Fruit fly (Drosophila melanogaster) whole organism, adult: Measurements from ENCODE around the gene CG42819.

ENCODE experiments used
- CG11617 ChIP-seq: fragments of 200-800 bp; sonication (Bioruptor generic); optimal IDR thresholded peaks from 2 replicates; lab custom pipeline; 2017; ENCODE audit warnings: mild to moderate bottlenecking, missing biosample characterization, missing genetic modification reagents, missing genetic modification characterization
- CG12768 ChIP-seq: fragments of 200-800 bp; sonication (Bioruptor generic); optimal IDR thresholded peaks from 2 replicates; lab custom pipeline; 2017; ENCODE audit warnings: missing biosample characterization, missing genetic modification characterization, mild to moderate bottlenecking, moderate library complexity, missing genetic modification reagents
- CG14711 ChIP-seq: fragments of 200-800 bp; sonication (Bioruptor generic); optimal IDR thresholded peaks from 2 replicates; lab custom pipeline; 2018; ENCODE audit warnings: missing biosample characterization, mild to moderate bottlenecking, missing genetic modification characterization, moderate library complexity
- CG1620 ChIP-seq: fragments of 200-800 bp; sonication (Bioruptor generic); optimal IDR thresholded peaks from 2 replicates; lab custom pipeline; 2016; ENCODE audit warnings: missing biosample characterization, missing genetic modification characterization
- CG33017 ChIP-seq: fragments of 200-800 bp; sonication (Bioruptor generic); optimal IDR thresholded peaks from 2 replicates; lab custom pipeline; 2018; ENCODE audit warnings: missing biosample characterization, mild to moderate bottlenecking, missing genetic modification characterization, moderate library complexity
- CG5204 ChIP-seq: fragments of 200-800 bp; sonication (Bioruptor generic); optimal IDR thresholded peaks from 2 replicates; lab custom pipeline; 2016; ENCODE audit warnings: missing biosample characterization, missing genetic modification characterization
- CG7045 ChIP-seq: fragments of 200-800 bp; sonication (Bioruptor generic); optimal IDR thresholded peaks from 2 replicates; lab custom pipeline; 2017; ENCODE audit warnings: missing biosample characterization, mild to moderate bottlenecking, missing genetic modification characterization
- CG7101 ChIP-seq: fragments of 200-800 bp; sonication (Bioruptor generic); optimal IDR thresholded peaks from 2 replicates; lab custom pipeline; 2018; ENCODE audit warnings: missing biosample characterization, mild to moderate bottlenecking, missing genetic modification characterization, moderate library complexity
- Clk ChIP-seq: fragments of 200-800 bp; sonication (Bioruptor generic); optimal IDR thresholded peaks from 2 replicates; lab custom pipeline; 2017; ENCODE audit warnings: missing biosample characterization, missing genetic modification characterization
- Crg-1 ChIP-seq: fragments of 200-800 bp; sonication (Bioruptor generic); optimal IDR thresholded peaks from 2 replicates; lab custom pipeline; 2016; ENCODE audit warnings: missing biosample characterization, missing genetic modification characterization
- Hr96 ChIP-seq: fragments of 200-800 bp; sonication (Bioruptor generic); optimal IDR thresholded peaks from 2 replicates; lab custom pipeline; 2016; ENCODE audit warnings: missing biosample characterization, missing genetic modification characterization
- Mnt ChIP-seq: fragments of 200-800 bp; sonication (Bioruptor generic); optimal IDR thresholded peaks from 2 replicates; lab custom pipeline; 2016; ENCODE audit warnings: missing biosample characterization, mild to moderate bottlenecking, missing genetic modification characterization
- bab1 ChIP-seq: fragments of 200-800 bp; sonication (Bioruptor generic); optimal IDR thresholded peaks from 3 replicates; lab custom pipeline; 2019; ENCODE audit warnings: missing biosample characterization, mild to moderate bottlenecking, missing genetic modification characterization, moderate library complexity
- cic ChIP-seq: fragments of 200-800 bp; sonication (Bioruptor generic); optimal IDR thresholded peaks from 2 replicates; lab custom pipeline; 2017; ENCODE audit warnings: missing biosample characterization, mild to moderate bottlenecking, missing genetic modification characterization, moderate library complexity
- cnc ChIP-seq, 2 experiments: fragments of >200 bp; optimal IDR thresholded peaks; 2 replicates each; lab custom pipeline; 2017
- kay ChIP-seq: fragments of 200-800 bp; sonication (Bioruptor generic); peaks from one replicate; lab custom pipeline; 2016; ENCODE audit warnings: missing biosample characterization, missing genetic modification characterization, borderline replicate concordance
- ovo ChIP-seq: fragments of 200-800 bp; sonication (Bioruptor generic); optimal IDR thresholded peaks from 2 replicates; lab custom pipeline; 2016; ENCODE audit warnings: missing biosample characterization, missing genetic modification characterization
- pad ChIP-seq: fragments of 200-800 bp; sonication (Bioruptor generic); optimal IDR thresholded peaks from 3 replicates; lab custom pipeline; 2017; ENCODE audit warnings: missing biosample characterization, missing genetic modification characterization, mild to moderate bottlenecking, moderate library complexity, missing genetic modification reagents
- tj ChIP-seq: fragments of 200-800 bp; sonication (Bioruptor generic); optimal IDR thresholded peaks from 3 replicates; lab custom pipeline; 2017; ENCODE audit warnings: missing biosample characterization, mild to moderate bottlenecking, missing genetic modification characterization, moderate library complexity
- toe ChIP-seq: fragments of 200-800 bp; sonication (Bioruptor generic); optimal IDR thresholded peaks from 2 replicates; lab custom pipeline; 2016; ENCODE audit warnings: missing biosample characterization, missing genetic modification characterization

CG42819 gene

DNA sequence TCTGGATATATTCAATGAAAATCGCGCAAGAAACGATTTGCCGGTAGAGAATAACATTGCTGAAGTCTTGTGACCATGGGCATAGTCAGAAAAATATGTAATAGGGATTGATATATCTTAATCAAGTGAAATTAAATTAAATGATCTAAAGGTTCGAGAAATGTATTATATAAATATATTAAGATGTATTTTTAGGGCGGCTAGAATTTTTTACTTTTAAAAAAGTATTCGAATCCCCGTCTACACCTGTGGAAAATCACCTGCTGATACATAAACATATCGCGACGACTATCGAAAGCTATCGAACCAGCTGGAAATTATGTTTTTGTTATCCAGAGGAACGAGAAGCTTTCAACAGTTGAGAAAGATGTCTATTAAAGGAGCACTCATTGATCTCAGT is 12.4 kb downstream of the CG42819 start, which contains the start of the genes CG13390 and CG17294:
CG13390 (minus strand) TSS at position 81 of the 400 bp plus-strand sequence.
CG17294 (plus strand) TSS at position 319 of the 400 bp plus-strand sequence.
- TF ChIP-seq cic (GFP tag; lab: Kevin White, UChicago), result peak; percentile 93
- peak; percentile 88 for TF ChIP-seq ovo (GFP tag; lab: Kevin White, UChicago)
- TF ChIP-seq CG33017 (tag; lab: Kevin White, UChicago), result peak; percentile 99
- peak; percentile 98 for TF ChIP-seq Crg-1 (GFP tag; lab: Kevin White, UChicago)
- TF ChIP-seq CG12768, result peak; percentile 100
- TF ChIP-seq CG1620 (GFP tag; lab: Kevin White, UChicago), result peak; percentile 98
- TF ChIP-seq Mnt (GFP tag; lab: Kevin White, UChicago), result peak; percentile 94
- TF ChIP-seq Hr96 (GFP tag; lab: Kevin White, UChicago), result peak; percentile 95
- peak; percentile 99 for TF ChIP-seq CG11617 (GFP tag; lab: Kevin White, UChicago)
- peak; percentile 100 for TF ChIP-seq bab1
- TF ChIP-seq CG5204, result no peak
- peak; percentile 98 for TF ChIP-seq Clk (GFP tag; lab: Kevin White, UChicago)
- peak; percentile 88 for TF ChIP-seq tj (GFP tag; lab: Kevin White, UChicago)
- peak; percentile 97 for TF ChIP-seq kay (GFP tag; lab: Kevin White, UChicago)
- no peak for TF ChIP-seq cnc (optimal IDR thresholded peaks at IDR 0.05; lab: Kevin White, UChicago)
- TF ChIP-seq CG7045 (GFP tag; lab: Kevin White, UChicago), result peak; percentile 99
- peak; percentile 99 for TF ChIP-seq CG14711 (tag; lab: Kevin White, UChicago)
- TF ChIP-seq toe (GFP tag; lab: Kevin White, UChicago), result peak; percentile 98
- TF ChIP-seq CG7101 (tag; lab: Kevin White, UChicago), result peak; percentile 100
- TF ChIP-seq pad, result peak; percentile 95

DNA sequence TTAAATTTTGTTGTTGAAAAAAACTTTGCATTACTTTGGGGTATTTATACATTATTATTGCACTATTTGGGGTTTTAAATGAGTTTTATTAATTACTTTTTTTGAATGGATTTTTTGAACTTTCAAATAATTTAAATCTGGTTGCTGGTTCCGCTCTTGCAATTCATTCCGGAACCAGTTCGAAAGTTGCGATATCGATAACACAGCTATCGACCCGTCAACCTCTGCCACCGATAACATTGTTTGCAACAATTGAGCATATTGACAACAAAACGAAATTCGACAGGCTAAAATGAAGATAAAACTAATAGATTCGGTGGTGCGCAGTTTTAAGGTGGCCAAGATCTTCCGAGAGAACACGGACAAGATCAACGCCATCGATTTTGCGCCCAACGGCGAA is 14.9 kb downstream of the CG42819 start, which contains the start of gene Wdr82:
Wdr82 (plus strand) TSS at position 227 of the 400 bp plus-strand sequence.
- TF ChIP-seq Crg-1 (GFP tag; lab: Kevin White, UChicago) (no peak), bab1 (peak; percentile 56)

DNA sequence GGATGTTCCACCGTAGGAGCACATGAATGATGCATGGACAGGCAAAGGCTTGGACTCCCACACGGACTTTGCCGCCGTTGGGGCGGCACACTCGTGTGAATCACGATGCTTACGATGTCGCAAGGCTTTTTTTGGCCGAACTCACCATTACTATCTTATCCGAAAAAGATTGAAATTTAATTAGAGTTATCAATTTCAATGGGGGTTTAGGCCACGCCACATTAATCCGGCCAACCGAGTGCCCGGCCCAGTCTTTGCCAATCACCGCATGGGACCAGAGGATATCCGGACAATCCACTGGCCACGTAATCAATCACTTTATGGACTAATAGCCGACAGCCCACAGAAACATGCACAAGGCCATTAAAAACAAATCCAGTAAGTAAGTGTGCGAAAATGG is 16.9 kb downstream of the CG42819 start:
- no peak for TF ChIP-seq toe (GFP tag; lab: Kevin White, UChicago)
- TF ChIP-seq pad, result no peak
- no peak for TF ChIP-seq CG7045 (GFP tag; lab: Kevin White, UChicago)
- no peak for TF ChIP-seq CG1620 (GFP tag; lab: Kevin White, UChicago)
- TF ChIP-seq Hr96 (GFP tag; lab: Kevin White, UChicago), result no peak
- TF ChIP-seq Crg-1 (GFP tag; lab: Kevin White, UChicago), result no peak

DNA sequence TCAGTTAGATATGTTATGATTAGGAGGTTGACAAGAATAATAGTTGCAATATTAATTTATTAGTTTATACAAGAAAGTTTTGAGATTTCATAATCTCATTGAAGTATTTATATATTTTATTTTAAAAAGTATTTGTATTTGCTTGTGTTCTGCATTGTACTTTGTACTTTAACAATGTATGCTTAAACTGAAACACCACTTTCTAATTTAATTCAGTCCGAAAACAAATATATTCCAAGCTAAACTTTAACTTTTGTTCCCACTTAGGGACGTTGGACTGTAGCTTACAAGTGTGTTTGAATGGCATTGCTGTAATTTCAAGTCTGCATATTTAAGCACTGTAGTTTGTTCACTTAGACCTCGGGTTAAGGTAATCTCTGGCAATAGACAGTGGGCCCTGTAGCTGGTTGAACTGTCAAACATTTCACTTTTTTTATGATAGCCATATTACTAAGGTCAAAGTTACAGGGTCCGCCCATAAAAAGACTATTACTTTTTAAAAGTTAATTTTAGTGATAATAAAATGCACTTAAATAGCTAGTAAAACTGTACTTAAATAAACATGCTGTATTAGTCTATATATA is 17.7 kb downstream of the CG42819 start:
- TF ChIP-seq kay (GFP tag; lab: Kevin White, UChicago) (no peak), CG7101 (tag; lab: Kevin White, UChicago) (peak; percentile 17), Clk (GFP tag; lab: Kevin White, UChicago) (no peak), bab1 (peak; percentile 9), CG11617 (GFP tag; lab: Kevin White, UChicago) (no peak), Mnt (GFP tag; lab: Kevin White, UChicago) (no peak), Hr96 (GFP tag; lab: Kevin White, UChicago) (no peak), CG14711 (tag; lab: Kevin White, UChicago) (peak; percentile 29), cic (GFP tag; lab: Kevin White, UChicago) (no peak), pad (no peak), toe (GFP tag; lab: Kevin White, UChicago) (peak; percentile 22), CG12768 (peak; percentile 64), tj (GFP tag; lab: Kevin White, UChicago) (no peak), CG7045 (GFP tag; lab: Kevin White, UChicago) (no peak), CG1620 (GFP tag; lab: Kevin White, UChicago) (no peak), cnc (optimal IDR thresholded peaks at IDR 0.05; lab: Kevin White, UChicago) (no peak), CG33017 (tag; lab: Kevin White, UChicago) (no peak), Crg-1 (GFP tag; lab: Kevin White, UChicago) (no peak), CG5204 (no peak), ovo (GFP tag; lab: Kevin White, UChicago) (no peak)

DNA sequence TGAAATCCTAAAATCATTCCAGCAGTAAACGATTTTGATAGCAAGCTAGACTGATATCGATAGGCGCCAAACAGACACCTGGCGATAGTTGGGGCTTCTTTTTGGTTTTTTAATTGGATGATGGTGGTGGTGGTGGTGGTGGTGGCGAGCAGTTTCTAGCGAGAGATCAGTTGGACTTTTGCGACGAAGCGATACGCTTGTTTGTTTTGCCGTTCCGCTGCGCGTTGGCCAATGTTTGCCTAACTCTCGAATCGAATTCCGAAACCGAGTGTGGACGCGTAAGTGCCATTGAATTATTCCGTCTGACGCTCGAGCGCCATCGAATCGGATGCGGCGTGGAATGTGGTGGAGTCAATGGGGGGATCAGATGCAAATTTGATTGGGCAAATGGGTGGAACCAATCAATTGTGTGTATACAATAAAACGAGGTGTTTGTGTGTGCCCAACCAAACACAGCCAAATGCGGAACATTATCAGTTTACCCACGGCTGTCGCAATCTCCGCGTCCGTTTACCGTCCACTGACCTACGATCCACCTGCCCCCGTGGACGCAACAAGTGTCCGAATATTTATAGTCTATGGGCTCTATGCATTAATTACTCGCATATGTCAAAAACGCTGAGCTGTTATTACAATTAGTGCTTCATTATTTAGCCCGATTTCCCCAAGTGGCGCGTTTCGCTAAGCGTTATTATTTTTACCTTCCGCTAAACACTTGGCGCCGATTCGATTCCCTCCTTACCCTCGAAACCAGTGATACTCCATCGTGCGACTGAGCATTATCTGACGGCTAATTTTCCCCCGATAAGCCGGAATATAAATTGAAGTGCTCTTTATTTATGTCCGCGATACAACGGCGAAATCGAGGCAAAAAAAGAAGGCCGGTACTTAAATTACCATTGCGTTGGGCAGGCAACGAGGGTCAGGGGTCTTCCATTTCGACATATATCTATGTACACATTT is 18.5 kb downstream of the CG42819 start, which contains the start of gene CG17292:
CG17292 (plus strand) TSS at position 91 of the 963 bp plus-strand sequence.
- TF ChIP-seq CG7045 (GFP tag; lab: Kevin White, UChicago), result no peak
- TF ChIP-seq CG7101 (tag; lab: Kevin White, UChicago), result peak; percentile 65
- TF ChIP-seq Crg-1 (GFP tag; lab: Kevin White, UChicago), result peak; percentile 37
- peak; percentile 72 for TF ChIP-seq tj (GFP tag; lab: Kevin White, UChicago)
- peak; percentile 88 for TF ChIP-seq bab1
- peak; percentile 81 for TF ChIP-seq Mnt (GFP tag; lab: Kevin White, UChicago)
- peak; percentile 79 for TF ChIP-seq CG12768
- TF ChIP-seq CG5204, result no peak
- TF ChIP-seq CG33017 (tag; lab: Kevin White, UChicago), result peak; percentile 62
- TF ChIP-seq ovo (GFP tag; lab: Kevin White, UChicago), result peak; percentile 58
- TF ChIP-seq Hr96 (GFP tag; lab: Kevin White, UChicago), result no peak
- peak; percentile 52 for TF ChIP-seq pad
- peak; percentile 90 for TF ChIP-seq cic (GFP tag; lab: Kevin White, UChicago)
- TF ChIP-seq toe (GFP tag; lab: Kevin White, UChicago), result peak; percentile 62
- peak; percentile 42 for TF ChIP-seq Clk (GFP tag; lab: Kevin White, UChicago)
- no peak for TF ChIP-seq kay (GFP tag; lab: Kevin White, UChicago)
- peak; percentile 70 for TF ChIP-seq CG11617 (GFP tag; lab: Kevin White, UChicago)
- TF ChIP-seq cnc (optimal IDR thresholded peaks at IDR 0.05; lab: Kevin White, UChicago), result no peak
- TF ChIP-seq CG14711 (tag; lab: Kevin White, UChicago), result peak; percentile 17
- TF ChIP-seq CG1620 (GFP tag; lab: Kevin White, UChicago), result peak; percentile 49
